Fruit fly (Drosophila melanogaster) whole organism, embryonic: ENCODE measurements around the gene CG15170.

ENCODE experiments used
- BEAF-32 ChIP-seq: fragments of 200-800 bp; sonication (Bioruptor generic); optimal IDR thresholded peaks from 3 replicates; lab custom pipeline; 2017; ENCODE audit warnings: missing biosample characterization, missing genetic modification characterization, mild to moderate bottlenecking, moderate library complexity, missing genetic modification reagents
- Bteb2 ChIP-seq: fragments of 200-800 bp; sonication (Bioruptor generic); optimal IDR thresholded peaks from 2 replicates; lab custom pipeline; 2016; ENCODE audit warnings: missing biosample characterization, missing genetic modification characterization
- CG10274 ChIP-seq: fragments of 200-800 bp; sonication (Bioruptor generic); optimal IDR thresholded peaks from 3 replicates; lab custom pipeline; 2017; ENCODE audit warnings: missing biosample characterization, mild to moderate bottlenecking, missing genetic modification characterization
- CG11247 ChIP-seq: fragments of 200-800 bp; sonication (Bioruptor generic); IDR thresholded peaks from 2 replicates; pipeline ENCODE4 v1.3.6; 2022; ENCODE audit warnings: missing biosample characterization, missing genetic modification characterization
- CG11398 ChIP-seq: fragments of 200-800 bp; sonication (Bioruptor generic); optimal IDR thresholded peaks from 2 replicates; lab custom pipeline; 2016; ENCODE audit warnings: missing biosample characterization, missing genetic modification characterization
- CG11696 ChIP-seq: fragments of 200-800 bp; sonication (Bioruptor generic); IDR thresholded peaks from 2 replicates; pipeline ENCODE4 v1.3.6; 2022; ENCODE audit warnings: missing biosample characterization, missing genetic modification characterization
- CG12391 ChIP-seq: fragments of 200-800 bp; sonication (Bioruptor generic); optimal IDR thresholded peaks from 3 replicates; lab custom pipeline; 2018; ENCODE audit warnings: missing biosample characterization, mild to moderate bottlenecking, missing genetic modification characterization, moderate library complexity
- CG14710 ChIP-seq: fragments of 200-800 bp; sonication (Bioruptor generic); optimal IDR thresholded peaks from 3 replicates; lab custom pipeline; 2019; ENCODE audit warnings: missing biosample characterization, mild to moderate bottlenecking, missing genetic modification characterization, moderate library complexity
- CG15073 ChIP-seq: fragments of 200-800 bp; sonication (Bioruptor generic); optimal IDR thresholded peaks from 2 replicates; lab custom pipeline; 2016; ENCODE audit warnings: missing biosample characterization, missing genetic modification characterization
- CG1603 ChIP-seq: fragments of 200-800 bp; sonication (Bioruptor generic); optimal IDR thresholded peaks from 2 replicates; lab custom pipeline; 2019; ENCODE audit warnings: missing biosample characterization, mild to moderate bottlenecking, missing genetic modification characterization, moderate library complexity
- CG16813 ChIP-seq: fragments of 200-800 bp; sonication (Bioruptor generic); IDR thresholded peaks from 3 replicates; pipeline ENCODE4 v1.3.6; 2022; ENCODE audit warnings: missing biosample characterization, missing genetic modification characterization; ENCODE audit not compliant: partially characterized antibody
- CG17186 ChIP-seq: fragments of 200-800 bp; sonication (Bioruptor generic); optimal IDR thresholded peaks from 3 replicates; lab custom pipeline; 2017; ENCODE audit warnings: missing biosample characterization, missing genetic modification reagents, missing genetic modification characterization
- CG18262 ChIP-seq: fragments of 200-800 bp; optimal IDR thresholded peaks from 3 replicates; lab custom pipeline; 2019; ENCODE audit warnings: missing biosample characterization, mild to moderate bottlenecking, missing genetic modification characterization, moderate library complexity
- CG2116 ChIP-seq: fragments of 200-800 bp; sonication (Bioruptor generic); optimal IDR thresholded peaks from 3 replicates; lab custom pipeline; 2018; ENCODE audit warnings: missing biosample characterization, mild to moderate bottlenecking, missing genetic modification characterization
- CG3995 ChIP-seq: fragments of 200-800 bp; sonication (Bioruptor generic); optimal IDR thresholded peaks from 3 replicates; lab custom pipeline; 2016; ENCODE audit warnings: missing biosample characterization, missing genetic modification characterization
- CG4282 ChIP-seq: fragments of 200-800 bp; sonication (Bioruptor generic); optimal IDR thresholded peaks from 2 replicates; lab custom pipeline; 2016; ENCODE audit warnings: missing biosample characterization, missing genetic modification characterization
- CG4730 ChIP-seq: fragments of 200-800 bp; sonication (Bioruptor generic); IDR thresholded peaks from 2 replicates; pipeline ENCODE4 v1.3.6; 2022; ENCODE audit warnings: missing biosample characterization, missing genetic modification characterization
- CG6813 ChIP-seq: fragments of 200-800 bp; sonication (Bioruptor generic); optimal IDR thresholded peaks from 2 replicates; lab custom pipeline; 2017; ENCODE audit warnings: missing biosample characterization, missing genetic modification characterization, mild to moderate bottlenecking, moderate library complexity, missing genetic modification reagents
- CG8944 ChIP-seq: fragments of 200-800 bp; sonication (Bioruptor generic); optimal IDR thresholded peaks from 3 replicates; lab custom pipeline; 2016; ENCODE audit warnings: missing biosample characterization, missing genetic modification characterization
- CG9609 ChIP-seq: fragments of 200-800 bp; sonication (Bioruptor generic); optimal IDR thresholded peaks from 3 replicates; lab custom pipeline; 2016; ENCODE audit warnings: missing biosample characterization, missing genetic modification characterization
- CG9797 ChIP-seq: fragments of 200-800 bp; sonication (Bioruptor generic); optimal IDR thresholded peaks from 3 replicates; lab custom pipeline; 2018; ENCODE audit warnings: missing biosample characterization, mild to moderate bottlenecking, missing genetic modification characterization
- CTCF ChIP-seq: fragments of 200-800 bp; sonication (Bioruptor generic); optimal IDR thresholded peaks from 2 replicates; lab custom pipeline; 2017; ENCODE audit warnings: missing biosample characterization, mild to moderate bottlenecking, missing genetic modification characterization, moderate library complexity
- Dad ChIP-seq: fragments of 200-800 bp; sonication (Bioruptor generic); optimal IDR thresholded peaks from 3 replicates; lab custom pipeline; 2016; ENCODE audit warnings: missing biosample characterization, missing genetic modification characterization
- Dbx ChIP-seq: fragments of 200-800 bp; sonication (Bioruptor generic); IDR thresholded peaks from 3 replicates; pipeline ENCODE4 v1.3.6; 2022; ENCODE audit warnings: missing biosample characterization, missing genetic modification characterization
- Deaf1 ChIP-seq: fragments of 200-800 bp; optimal IDR thresholded peaks from 3 replicates; lab custom pipeline; 2019; ENCODE audit warnings: missing biosample characterization, mild to moderate bottlenecking, missing genetic modification characterization, moderate library complexity
- Dll ChIP-seq: fragments of 200-800 bp; sonication (Bioruptor generic); IDR thresholded peaks from 4 replicates; pipeline ENCODE4 v1.3.6; 2022; ENCODE audit warnings: missing biosample characterization, missing genetic modification characterization; ENCODE audit not compliant: partially characterized antibody
- Ets97D ChIP-seq: fragments of 200-800 bp; sonication (Bioruptor generic); optimal IDR thresholded peaks from 3 replicates; lab custom pipeline; 2016; ENCODE audit warnings: missing biosample characterization, missing genetic modification characterization
- H15 ChIP-seq: fragments of 200-800 bp; sonication (Bioruptor generic); IDR thresholded peaks from 3 replicates; pipeline ENCODE4 v1.3.6; 2022; ENCODE audit warnings: missing biosample characterization, missing genetic modification characterization
- HHEX ChIP-seq: fragments of 200-800 bp; sonication (Bioruptor generic); optimal IDR thresholded peaks from 3 replicates; lab custom pipeline; 2017; ENCODE audit warnings: missing biosample characterization, mild to moderate bottlenecking, missing genetic modification characterization, missing genetic modification reagents
- MESR4 ChIP-seq: fragments of 200-800 bp; sonication (Bioruptor generic); optimal IDR thresholded peaks from 2 replicates; lab custom pipeline; 2018; ENCODE audit warnings: missing biosample characterization, mild to moderate bottlenecking, missing genetic modification characterization, moderate library complexity
- Myb ChIP-seq: fragments of 200-800 bp; sonication (Bioruptor generic); optimal IDR thresholded peaks from 2 replicates; lab custom pipeline; 2016; ENCODE audit warnings: missing biosample characterization, missing genetic modification characterization
- PHDP ChIP-seq: fragments of 200-800 bp; sonication (Bioruptor generic); optimal IDR thresholded peaks from 3 replicates; lab custom pipeline; 2018; ENCODE audit warnings: missing biosample characterization, mild to moderate bottlenecking, missing genetic modification characterization, moderate library complexity
- Sin3A ChIP-seq: fragments of >200 bp; optimal IDR thresholded peaks from 2 replicates; lab custom pipeline; 2018
- ac ChIP-seq: fragments of 200-800 bp; sonication (Bioruptor generic); optimal IDR thresholded peaks from 3 replicates; lab custom pipeline; 2017; ENCODE audit warnings: missing biosample characterization, mild to moderate bottlenecking, missing genetic modification characterization
- ase ChIP-seq: fragments of 200-800 bp; sonication (Bioruptor generic); IDR thresholded peaks from 3 replicates; pipeline ENCODE4 v1.3.6; 2022; ENCODE audit warnings: missing biosample characterization, missing genetic modification characterization
- crol ChIP-seq: fragments of 200-800 bp; sonication (Bioruptor generic); IDR thresholded peaks from 2 replicates; pipeline ENCODE4 v1.3.6; 2022; ENCODE audit warnings: missing biosample characterization, missing genetic modification characterization
- crp ChIP-seq, 2 experiments: fragments of 200-800 bp; sonication (Bioruptor generic); optimal IDR thresholded peaks; 2 replicates in 1 of 2; 3 replicates in 1 of 2; lab custom pipeline; 2017; ENCODE audit warnings: missing biosample characterization in 2 of 2, missing genetic modification characterization in 2 of 2, mild to moderate bottlenecking in 1 of 2, moderate library complexity in 1 of 2
- cwo ChIP-seq: fragments of 200-800 bp; sonication (Bioruptor generic); optimal IDR thresholded peaks from 3 replicates; lab custom pipeline; 2017; ENCODE audit warnings: missing biosample characterization, missing genetic modification characterization, mild to moderate bottlenecking, moderate library complexity, missing genetic modification reagents
- danr ChIP-seq: fragments of 200-800 bp; sonication (Bioruptor generic); IDR thresholded peaks from 2 replicates; pipeline ENCODE4 v1.3.6; 2022; ENCODE audit warnings: missing biosample characterization, missing genetic modification characterization
- gfzf ChIP-seq: fragments of 200-800 bp; sonication (Bioruptor generic); optimal IDR thresholded peaks from 2 replicates; lab custom pipeline; 2016; ENCODE audit warnings: missing biosample characterization, mild to moderate bottlenecking, missing genetic modification characterization, moderate library complexity
- grau ChIP-seq: fragments of 200-800 bp; optimal IDR thresholded peaks from 3 replicates; lab custom pipeline; 2019; ENCODE audit warnings: missing biosample characterization, mild to moderate bottlenecking, missing genetic modification characterization, moderate library complexity
- gsb ChIP-seq: fragments of 200-800 bp; sonication (Bioruptor generic); IDR thresholded peaks from 2 replicates; pipeline ENCODE4 v1.3.6; 2022; ENCODE audit warnings: missing biosample characterization, missing genetic modification characterization
- lmd ChIP-seq: fragments of 200-800 bp; sonication (Bioruptor generic); IDR thresholded peaks from 2 replicates; pipeline ENCODE4 v1.3.6; 2022; ENCODE audit warnings: missing biosample characterization, missing genetic modification characterization
- luna ChIP-seq: fragments of 200-800 bp; sonication (Bioruptor generic); optimal IDR thresholded peaks from 2 replicates; lab custom pipeline; 2016; ENCODE audit warnings: missing biosample characterization, missing genetic modification characterization
- mld ChIP-seq: fragments of 200-800 bp; sonication (Bioruptor generic); IDR thresholded peaks from 3 replicates; pipeline ENCODE4 v1.3.6; 2022; ENCODE audit warnings: missing biosample characterization, missing genetic modification characterization; ENCODE audit not compliant: partially characterized antibody
- onecut ChIP-seq: fragments of 200-800 bp; sonication (Bioruptor generic); IDR thresholded peaks from 2 replicates; pipeline ENCODE4 v1.3.6; 2022; ENCODE audit warnings: missing biosample characterization, missing genetic modification characterization
- phol ChIP-seq: fragments of 200-800 bp; sonication (Bioruptor generic); optimal IDR thresholded peaks from 3 replicates; lab custom pipeline; 2018; ENCODE audit warnings: missing biosample characterization, mild to moderate bottlenecking, missing genetic modification characterization, moderate library complexity
- pzg ChIP-seq: fragments of 200-800 bp; sonication (Bioruptor generic); optimal IDR thresholded peaks from 3 replicates; lab custom pipeline; 2018; ENCODE audit warnings: missing biosample characterization, mild to moderate bottlenecking, missing genetic modification characterization, moderate library complexity
- row ChIP-seq: fragments of 200-800 bp; sonication (Bioruptor generic); IDR thresholded peaks from 3 replicates; pipeline ENCODE4 v1.3.6; 2022; ENCODE audit warnings: missing biosample characterization, missing genetic modification characterization
- sd ChIP-seq: fragments of 200-800 bp; sonication (Bioruptor generic); optimal IDR thresholded peaks from 3 replicates; lab custom pipeline; 2018; ENCODE audit warnings: missing biosample characterization, mild to moderate bottlenecking, missing genetic modification characterization, moderate library complexity
- stwl ChIP-seq: fragments of 200-800 bp; sonication (Bioruptor generic); optimal IDR thresholded peaks from 3 replicates; lab custom pipeline; 2018; ENCODE audit warnings: missing biosample characterization, mild to moderate bottlenecking, missing genetic modification characterization, moderate library complexity
- trem ChIP-seq: fragments of 200-800 bp; optimal IDR thresholded peaks from 3 replicates; lab custom pipeline; 2019; ENCODE audit warnings: missing biosample characterization, mild to moderate bottlenecking, missing genetic modification characterization, moderate library complexity

CG15170 gene

DNA sequence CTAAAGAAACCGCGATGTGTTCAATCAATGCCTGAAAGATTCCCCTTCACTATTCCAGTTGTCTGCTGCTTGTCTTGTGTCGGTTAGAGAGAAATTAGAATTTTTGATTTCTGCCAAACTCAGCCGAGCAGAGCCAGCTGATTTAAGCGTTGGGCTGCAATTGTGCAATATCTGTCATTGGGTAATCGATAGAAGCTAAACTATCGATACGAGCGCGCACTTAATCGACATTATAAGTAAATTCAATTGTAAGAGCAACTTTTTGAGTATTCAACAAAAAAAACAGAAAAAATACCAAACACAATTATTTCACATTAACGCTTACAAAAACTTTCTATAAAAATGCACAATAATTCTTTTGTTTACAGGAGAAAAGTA, 46.2 kb downstream of the CG15170 start, which contains the start of gene ssp3:
ssp3 (minus strand) TSS at position 164 of the 378 bp plus-strand sequence.
- TF ChIP-seq Dad (GFP tag; lab: Kevin White, UChicago) (no peak), CG16813 (no peak), luna (GFP tag; lab: Kevin White, UChicago) (no peak), Bteb2 (GFP tag; lab: Kevin White, UChicago) (no peak), sd (tag; lab: Kevin White, UChicago) (no peak), MESR4 (GFP tag; lab: Kevin White, UChicago) (peak; percentile 5), row (GFP tag; lab: Robert Waterston, UW) (no peak), H15 (no peak), mld (no peak), stwl (tag; lab: Kevin White, UChicago) (peak; percentile 54), CG11247 (GFP tag; lab: Robert Waterston, UW) (no peak), CG18262 (tag; lab: Kevin White, UChicago) (no peak), ase (GFP tag; lab: Robert Waterston, UW) (no peak), cwo (GFP tag; lab: Kevin White, UChicago) (no peak), CG11696 (GFP tag; lab: Robert Waterston, UW) (no peak), gfzf (GFP tag; lab: Kevin White, UChicago) (peak; percentile 56), PHDP (peak; percentile 23), HHEX (no peak), crp (GFP tag; optimal IDR thresholded peaks at IDR 0.05; lab: Kevin White, UChicago) (peak; percentile 62 to 92), CG10274 (no peak), onecut (GFP tag; lab: Robert Waterston, UW) (no peak), CG4282 (GFP tag; lab: Kevin White, UChicago) (no peak), CG3995 (peak; percentile 19), ac (GFP tag; lab: Kevin White, UChicago) (no peak), gsb (GFP tag; lab: Robert Waterston, UW) (no peak), pzg (GFP tag; lab: Kevin White, UChicago) (peak; percentile 45), Sin3A (lab: Kevin White, UChicago) (peak; percentile 70), CG4730 (GFP tag; lab: Robert Waterston, UW) (no peak), CG11398 (GFP tag; lab: Kevin White, UChicago) (no peak), lmd (no peak), CG14710 (tag; lab: Kevin White, UChicago) (peak; percentile 44), CG1603 (tag; lab: Kevin White, UChicago) (peak; percentile 26), CG12391 (tag; lab: Kevin White, UChicago) (peak; percentile 39), Dbx (no peak), danr (no peak), Deaf1 (tag; lab: Kevin White, UChicago) (no peak), phol (tag; lab: Kevin White, UChicago) (peak; percentile 13), CG17186 (GFP tag; lab: Kevin White, UChicago) (peak; percentile 96), BEAF-32 (GFP tag; lab: Kevin White, UChicago) (peak; percentile 87), CG9609 (GFP tag; lab: Kevin White, UChicago) (no peak), Ets97D (GFP tag; lab: Kevin White, UChicago) (peak; percentile 52), CG6813 (GFP tag; lab: Kevin White, UChicago) (no peak), CTCF (peak; percentile 28), CG2116 (GFP tag; lab: Kevin White, UChicago) (peak; percentile 97), CG15073 (no peak), CG8944 (GFP tag; lab: Kevin White, UChicago) (no peak), Myb (GFP tag; lab: Kevin White, UChicago) (peak; percentile 16), CG9797 (GFP tag; lab: Kevin White, UChicago) (no peak), Dll (no peak), trem (tag; lab: Kevin White, UChicago) (peak; percentile 8), grau (tag; lab: Kevin White, UChicago) (no peak), crol (GFP tag; lab: Robert Waterston, UW) (no peak)
